Fruit fly (Drosophila melanogaster) whole organism, embryonic: ENCODE results near the gene CG11997.

Experiments
- Ada2b ChIP-seq: fragments of 200-800 bp; sonication (Bioruptor generic); IDR thresholded peaks from 2 replicates; pipeline ENCODE4 v1.3.6; 2022; ENCODE audit warnings: missing biosample characterization, missing genetic modification characterization
- Aef1 ChIP-seq: fragments of 200-800 bp; sonication (Bioruptor generic); IDR thresholded peaks from 3 replicates; pipeline ENCODE4 v1.3.6; 2022; ENCODE audit warnings: missing biosample characterization, missing genetic modification characterization
- Asciz ChIP-seq: fragments of 200-800 bp; sonication (Bioruptor generic); optimal IDR thresholded peaks from 2 replicates; lab custom pipeline; 2017; ENCODE audit warnings: missing biosample characterization, mild to moderate bottlenecking, missing genetic modification characterization, missing genetic modification reagents
- CG10267 ChIP-seq: fragments of 200-800 bp; sonication (Bioruptor generic); optimal IDR thresholded peaks from 2 replicates; lab custom pipeline; 2018; ENCODE audit warnings: missing biosample characterization, mild to moderate bottlenecking, missing genetic modification characterization, moderate library complexity
- CG11093 ChIP-seq: fragments of 200-800 bp; sonication (Bioruptor generic); IDR thresholded peaks from 3 replicates; pipeline ENCODE4 v1.3.6; 2022; ENCODE audit warnings: missing biosample characterization, missing genetic modification characterization
- CG11247 ChIP-seq: fragments of 200-800 bp; sonication (Bioruptor generic); IDR thresholded peaks from 2 replicates; pipeline ENCODE4 v1.3.6; 2022; ENCODE audit warnings: missing biosample characterization, missing genetic modification characterization
- CG14050 ChIP-seq: fragments of 200-800 bp; sonication (Bioruptor generic); IDR thresholded peaks from 3 replicates; pipeline ENCODE4 v1.3.6; 2022; ENCODE audit warnings: missing biosample characterization, missing genetic modification characterization
- CG14710 ChIP-seq: fragments of 200-800 bp; sonication (Bioruptor generic); optimal IDR thresholded peaks from 3 replicates; lab custom pipeline; 2019; ENCODE audit warnings: missing biosample characterization, mild to moderate bottlenecking, missing genetic modification characterization, moderate library complexity
- CG15011 ChIP-seq: fragments of 200-800 bp; sonication (Bioruptor generic); optimal IDR thresholded peaks from 3 replicates; lab custom pipeline; 2018; ENCODE audit warnings: missing biosample characterization, mild to moderate bottlenecking, missing genetic modification characterization
- CG15479 ChIP-seq: fragments of 200-800 bp; sonication (Bioruptor generic); optimal IDR thresholded peaks from 3 replicates; lab custom pipeline; 2019; ENCODE audit warnings: missing biosample characterization, mild to moderate bottlenecking, missing genetic modification characterization, moderate library complexity
- CG1647 ChIP-seq: fragments of 200-800 bp; sonication (Bioruptor generic); optimal IDR thresholded peaks from 3 replicates; lab custom pipeline; 2016; ENCODE audit warnings: missing biosample characterization, missing genetic modification characterization
- CG17612 ChIP-seq: fragments of 200-800 bp; sonication (Bioruptor generic); IDR thresholded peaks from 2 replicates; pipeline ENCODE4 v1.3.6; 2022; ENCODE audit warnings: missing biosample characterization, missing genetic modification characterization
- CG30431 ChIP-seq: fragments of 200-800 bp; sonication (Bioruptor generic); optimal IDR thresholded peaks from 2 replicates; lab custom pipeline; 2017; ENCODE audit warnings: missing biosample characterization, missing genetic modification characterization
- CG33213 ChIP-seq: fragments of 200-800 bp; sonication (Bioruptor generic); optimal IDR thresholded peaks from 3 replicates; lab custom pipeline; 2016; ENCODE audit warnings: missing biosample characterization, missing genetic modification characterization
- CG4854 ChIP-seq: fragments of 200-800 bp; sonication (Bioruptor generic); optimal IDR thresholded peaks from 2 replicates; lab custom pipeline; 2016; ENCODE audit warnings: missing biosample characterization, missing genetic modification characterization, inconsistent platforms
- CG6254 ChIP-seq: fragments of 200-800 bp; sonication (Bioruptor generic); optimal IDR thresholded peaks from 3 replicates; lab custom pipeline; 2017; ENCODE audit warnings: mild to moderate bottlenecking, missing biosample characterization, missing genetic modification reagents, missing genetic modification characterization
- CG6272 ChIP-seq: fragments of 200-800 bp; sonication (Bioruptor generic); IDR thresholded peaks from 2 replicates; pipeline ENCODE4 v1.3.6; 2022; ENCODE audit warnings: missing biosample characterization, missing genetic modification characterization
- CG8388 ChIP-seq: fragments of 200-800 bp; sonication (Bioruptor generic); optimal IDR thresholded peaks from 2 replicates; lab custom pipeline; 2019; ENCODE audit warnings: missing biosample characterization, mild to moderate bottlenecking, missing genetic modification characterization, moderate library complexity
- CG8924 ChIP-seq: fragments of 200-800 bp; optimal IDR thresholded peaks from 3 replicates; lab custom pipeline; 2019; ENCODE audit warnings: missing biosample characterization, mild to moderate bottlenecking, missing genetic modification characterization, moderate library complexity
- CG8944 ChIP-seq: fragments of 200-800 bp; sonication (Bioruptor generic); optimal IDR thresholded peaks from 3 replicates; lab custom pipeline; 2016; ENCODE audit warnings: missing biosample characterization, missing genetic modification characterization
- CoRest ChIP-seq: fragments of 200-800 bp; sonication (Bioruptor generic); optimal IDR thresholded peaks from 3 replicates; lab custom pipeline; 2018; ENCODE audit warnings: missing biosample characterization, mild to moderate bottlenecking, missing genetic modification characterization, moderate library complexity
- D19B ChIP-seq: fragments of 200-800 bp; sonication (Bioruptor generic); optimal IDR thresholded peaks from 2 replicates; lab custom pipeline; 2017; ENCODE audit warnings: missing biosample characterization, mild to moderate bottlenecking, missing genetic modification characterization
- Dad ChIP-seq: fragments of 200-800 bp; sonication (Bioruptor generic); optimal IDR thresholded peaks from 3 replicates; lab custom pipeline; 2016; ENCODE audit warnings: missing biosample characterization, missing genetic modification characterization
- Dll ChIP-seq: fragments of 200-800 bp; sonication (Bioruptor generic); IDR thresholded peaks from 4 replicates; pipeline ENCODE4 v1.3.6; 2022; ENCODE audit warnings: missing biosample characterization, missing genetic modification characterization; ENCODE audit not compliant: partially characterized antibody
- H15 ChIP-seq: fragments of 200-800 bp; sonication (Bioruptor generic); IDR thresholded peaks from 3 replicates; pipeline ENCODE4 v1.3.6; 2022; ENCODE audit warnings: missing biosample characterization, missing genetic modification characterization
- H2.0 ChIP-seq: fragments of 200-800 bp; sonication (Bioruptor generic); IDR thresholded peaks from 2 replicates; pipeline ENCODE4 v1.3.6; 2022; ENCODE audit warnings: missing biosample characterization, missing genetic modification characterization
- Hsf ChIP-seq: fragments of 200-800 bp; sonication (Bioruptor generic); optimal IDR thresholded peaks from 3 replicates; lab custom pipeline; 2016; ENCODE audit warnings: missing biosample characterization, missing genetic modification characterization
- Kr ChIP-seq: fragments of 200-800 bp; sonication (Bioruptor generic); optimal IDR thresholded peaks from 2 replicates; lab custom pipeline; 2017; ENCODE audit warnings: missing biosample characterization, mild to moderate bottlenecking, missing genetic modification characterization
- NC2α ChIP-seq: fragments of 200-800 bp; sonication (Bioruptor generic); optimal IDR thresholded peaks from 2 replicates; lab custom pipeline; 2016; ENCODE audit warnings: missing biosample characterization, missing genetic modification characterization
- Rx ChIP-seq: fragments of 200-800 bp; sonication (Bioruptor generic); IDR thresholded peaks from 2 replicates; pipeline ENCODE4 v1.3.6; 2022; ENCODE audit warnings: missing biosample characterization, missing genetic modification characterization
- Sin3A ChIP-seq: fragments of >200 bp; optimal IDR thresholded peaks from 2 replicates; lab custom pipeline; 2018
- abd-A ChIP-seq: fragments of 200-800 bp; sonication (Bioruptor generic); optimal IDR thresholded peaks from 3 replicates; lab custom pipeline; 2019; ENCODE audit warnings: missing biosample characterization, mild to moderate bottlenecking, missing genetic modification characterization, moderate library complexity
- chinmo ChIP-seq: fragments of 200-800 bp; sonication (Bioruptor generic); IDR thresholded peaks from 4 replicates; pipeline ENCODE4 v1.3.6; 2022; ENCODE audit warnings: missing biosample characterization, missing genetic modification characterization; ENCODE audit not compliant: partially characterized antibody
- crol ChIP-seq: fragments of 200-800 bp; sonication (Bioruptor generic); IDR thresholded peaks from 2 replicates; pipeline ENCODE4 v1.3.6; 2022; ENCODE audit warnings: missing biosample characterization, missing genetic modification characterization
- cwo ChIP-seq: fragments of 200-800 bp; sonication (Bioruptor generic); optimal IDR thresholded peaks from 3 replicates; lab custom pipeline; 2017; ENCODE audit warnings: missing biosample characterization, missing genetic modification characterization, mild to moderate bottlenecking, moderate library complexity, missing genetic modification reagents
- dmrt99B ChIP-seq: fragments of 200-800 bp; sonication (Bioruptor generic); optimal IDR thresholded peaks from 2 replicates; lab custom pipeline; 2018; ENCODE audit warnings: missing biosample characterization, mild to moderate bottlenecking, missing genetic modification characterization, moderate library complexity
- fru ChIP-seq: fragments of >200 bp; optimal IDR thresholded peaks from 2 replicates; lab custom pipeline; 2017
- gsb ChIP-seq: fragments of 200-800 bp; sonication (Bioruptor generic); IDR thresholded peaks from 2 replicates; pipeline ENCODE4 v1.3.6; 2022; ENCODE audit warnings: missing biosample characterization, missing genetic modification characterization
- jumu ChIP-seq: fragments of 200-800 bp; sonication (Bioruptor generic); optimal IDR thresholded peaks from 3 replicates; lab custom pipeline; 2016; ENCODE audit warnings: missing biosample characterization, missing genetic modification characterization
- kay ChIP-seq: fragments of 200-800 bp; sonication (Bioruptor generic); optimal IDR thresholded peaks from 2 replicates; lab custom pipeline; 2016; ENCODE audit warnings: missing biosample characterization, missing genetic modification characterization
- ken ChIP-seq: fragments of 200-800 bp; sonication (Bioruptor generic); IDR thresholded peaks from 3 replicates; pipeline ENCODE4 v1.3.6; 2022; ENCODE audit warnings: missing biosample characterization, missing genetic modification characterization
- nau ChIP-seq: fragments of 200-800 bp; sonication (Bioruptor generic); optimal IDR thresholded peaks from 3 replicates; lab custom pipeline; 2017; ENCODE audit warnings: missing biosample characterization, mild to moderate bottlenecking, missing genetic modification characterization, missing genetic modification reagents
- nom ChIP-seq: fragments of 200-800 bp; sonication (Bioruptor generic); optimal IDR thresholded peaks from 2 replicates; lab custom pipeline; 2017; ENCODE audit warnings: missing biosample characterization, missing genetic modification characterization, mild to moderate bottlenecking, moderate library complexity, missing genetic modification reagents
- onecut ChIP-seq: fragments of 200-800 bp; sonication (Bioruptor generic); IDR thresholded peaks from 2 replicates; pipeline ENCODE4 v1.3.6; 2022; ENCODE audit warnings: missing biosample characterization, missing genetic modification characterization
- p53 ChIP-seq: fragments of 200-800 bp; sonication (Bioruptor generic); optimal IDR thresholded peaks from 2 replicates; lab custom pipeline; 2016; ENCODE audit warnings: missing biosample characterization, missing genetic modification characterization
- pros ChIP-seq: fragments of 200-800 bp; sonication (Bioruptor generic); optimal IDR thresholded peaks from 3 replicates; lab custom pipeline; 2019; ENCODE audit warnings: missing biosample characterization, mild to moderate bottlenecking, missing genetic modification characterization, moderate library complexity
- repo ChIP-seq: fragments of 200-800 bp; sonication (Bioruptor generic); optimal IDR thresholded peaks from 2 replicates; lab custom pipeline; 2016; ENCODE audit warnings: missing biosample characterization, missing genetic modification characterization
- sens ChIP-seq: fragments of 200-800 bp; sonication (Bioruptor generic); peaks from one replicate; lab custom pipeline; 2016; ENCODE audit warnings: missing biosample characterization, missing genetic modification characterization
- sqz ChIP-seq: fragments of 200-800 bp; sonication (Bioruptor generic); optimal IDR thresholded peaks from 3 replicates; lab custom pipeline; 2018; ENCODE audit warnings: missing biosample characterization, mild to moderate bottlenecking, missing genetic modification characterization
- stc ChIP-seq: fragments of 200-800 bp; sonication (Bioruptor generic); IDR thresholded peaks from 2 replicates; pipeline ENCODE4 v1.3.6; 2022; ENCODE audit warnings: missing biosample characterization, missing genetic modification characterization
- tll ChIP-seq, 2 experiments: fragments of 200-800 bp in 1 of 2; fragments of >200 bp in 1 of 2; sonication (Bioruptor generic) in 1 of 2; optimal IDR thresholded peaks; 2 replicates each; lab custom pipeline; 2017 to 2019; ENCODE audit warnings: missing biosample characterization in 2 of 2, missing genetic modification characterization in 2 of 2, mild to moderate bottlenecking in 1 of 2, moderate library complexity in 1 of 2

Gene CG11997

DNA sequence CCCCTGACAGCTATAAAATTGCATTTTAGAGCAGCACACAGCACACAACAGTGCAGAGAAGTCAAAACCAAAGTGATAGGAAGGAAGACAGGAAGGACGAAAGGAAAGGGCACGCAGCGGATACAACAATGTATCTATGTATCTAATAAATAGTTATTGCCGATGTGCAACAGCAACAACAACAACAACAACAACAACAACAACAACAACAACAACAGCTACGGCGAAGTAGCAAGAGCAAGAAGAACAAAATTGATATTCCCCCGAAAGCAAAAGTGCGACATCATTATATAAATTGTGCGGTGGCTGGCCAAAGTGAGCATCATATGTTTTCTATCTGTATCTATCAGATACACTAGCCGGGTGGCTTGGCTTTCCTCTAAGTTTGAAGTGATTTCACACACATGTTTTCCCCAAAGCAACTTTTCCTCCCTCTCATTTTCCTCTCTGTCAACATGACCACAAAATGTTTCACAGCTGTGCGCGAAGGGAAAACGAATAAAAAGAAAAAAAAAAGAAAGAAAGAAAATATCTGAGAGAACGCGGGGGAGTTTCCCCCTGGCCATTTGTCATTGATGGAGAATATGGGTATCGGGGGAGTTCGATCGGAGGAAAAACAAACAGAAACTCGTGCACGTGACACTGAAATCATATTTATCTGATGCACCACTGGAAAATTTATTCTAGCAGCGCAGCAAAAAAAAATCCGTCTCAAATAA lies 33.2 kb upstream of the CG11997 start (continued):
- TF ChIP-seq CG6254 (GFP tag; lab: Kevin White, UChicago) (no peak), CG11247 (no peak), H15 (GFP tag; lab: Robert Waterston, UW) (no peak), CG8388 (GFP tag; lab: Kevin White, UChicago) (no peak), D19B (no peak), CG4854 (GFP tag; lab: Kevin White, UChicago) (no peak), CG11093 (no peak), CG17612 (GFP tag; lab: Robert Waterston, UW) (no peak), CG33213 (GFP tag; lab: Kevin White, UChicago) (no peak), tll (GFP tag; optimal IDR thresholded peaks at IDR 0.05; lab: Kevin White, UChicago) (no peak), onecut (GFP tag; lab: Robert Waterston, UW) (0 out of 2 replicates have a peak, but pooled peaks have one; percentile 9), NC2α (no peak), gsb (GFP tag; lab: Robert Waterston, UW) (no peak), Dad (no peak), nom (GFP tag; lab: Kevin White, UChicago) (no peak), abd-A (peak; percentile 24), p53 (no peak), CG6272 (GFP tag; lab: Robert Waterston, UW) (no peak), fru (lab: Kevin White, UChicago) (no peak), stc (GFP tag; lab: Robert Waterston, UW) (peak; percentile 13; the same call in 1 of the 2 replicates), pros (GFP tag; lab: Kevin White, UChicago) (peak; percentile 33), CG15479 (GFP tag; lab: Kevin White, UChicago) (no peak), Asciz (GFP tag; lab: Kevin White, UChicago) (no peak), H2.0 (GFP tag; lab: Robert Waterston, UW) (no peak), CG1647 (GFP tag; lab: Kevin White, UChicago) (no peak), CG14710 (tag; lab: Kevin White, UChicago) (no peak), kay (GFP tag; lab: Kevin White, UChicago) (no peak), Dll (GFP tag; lab: Robert Waterston, UW) (no peak), CG10267 (no peak), crol (peak; percentile 84), sens (GFP tag; lab: Kevin White, UChicago) (peak; percentile 82), CG15011 (GFP tag; lab: Kevin White, UChicago) (no peak), CG8944 (GFP tag; lab: Kevin White, UChicago) (no peak), CG30431 (GFP tag; lab: Kevin White, UChicago) (no peak), chinmo (GFP tag; lab: Robert Waterston, UW) (no peak), repo (GFP tag; lab: Kevin White, UChicago) (no peak), jumu (GFP tag; lab: Kevin White, UChicago) (no peak), Kr (GFP tag; lab: Kevin White, UChicago) (no peak), Aef1 (no peak), dmrt99B (no peak), Ada2b (GFP tag; lab: Robert Waterston, UW) (no peak), Sin3A (lab: Kevin White, UChicago) (no peak), ken (GFP tag; lab: Robert Waterston, UW) (no peak), CoRest (tag; lab: Kevin White, UChicago) (no peak), nau (peak; percentile 53), Rx (GFP tag; lab: Robert Waterston, UW) (no peak), sqz (GFP tag; lab: Kevin White, UChicago) (peak; percentile 41), CG8924 (tag; lab: Kevin White, UChicago) (no peak), Hsf (GFP tag; lab: Kevin White, UChicago) (no peak), cwo (GFP tag; lab: Kevin White, UChicago) (peak; percentile 11), CG14050 (no peak)
